Worm (Caenorhabditis elegans) whole organism, L2 larva: ENCODE data around the gene rpac-19.

Experiments used
- C34F6.9 ChIP-seq: fragments of 150-350 bp; optimal IDR thresholded peaks from 2 replicates; lab custom pipeline; 2014; ENCODE audit warnings: missing biosample characterization, missing genetic modification characterization
- F13H6.1 ChIP-seq: sonication (generic microtip); optimal IDR thresholded peaks from 2 replicates; lab custom pipeline; 2016; ENCODE audit warnings: missing genetic modification characterization, missing compliant biosample characterization
- R02D3.7 ChIP-seq: fragments of 150-350 bp; optimal IDR thresholded peaks from 2 replicates; lab custom pipeline; 2014; ENCODE audit warnings: missing biosample characterization, missing genetic modification characterization
- Y55F3AM.14 ChIP-seq: fragments of 200-800 bp; sonication (Bioruptor generic); optimal IDR thresholded peaks from 2 replicates; lab custom pipeline; 2018; ENCODE audit warnings: mild to moderate bottlenecking, missing genetic modification characterization, missing compliant biosample characterization
- ZK546.5 ChIP-seq: sonication (generic microtip); optimal IDR thresholded peaks from 2 replicates; lab custom pipeline; 2017; ENCODE audit warnings: missing biosample characterization, missing genetic modification characterization
- alr-1 ChIP-seq: fragments of 150-350 bp; optimal IDR thresholded peaks from 2 replicates; lab custom pipeline; 2014; ENCODE audit warnings: missing biosample characterization, missing genetic modification characterization
- aly-2 ChIP-seq: fragments of 150-350 bp; optimal IDR thresholded peaks from 2 replicates; lab custom pipeline; 2014; ENCODE audit warnings: missing biosample characterization, missing genetic modification characterization
- ama-1 ChIP-seq: fragments of 150-350 bp; optimal IDR thresholded peaks from 2 replicates; lab custom pipeline; 2018; ENCODE audit warnings: inconsistent platforms
- blmp-1 ChIP-seq: sonication (generic microtip); optimal IDR thresholded peaks from 2 replicates; lab custom pipeline; 2017; ENCODE audit warnings: missing genetic modification characterization, mild to moderate bottlenecking, missing compliant biosample characterization, antibody characterized with exemption, moderate library complexity; ENCODE audit not compliant: insufficient read depth
- ceh-16 ChIP-seq: fragments of 150-350 bp; optimal IDR thresholded peaks from 2 replicates; lab custom pipeline; 2014; ENCODE audit warnings: missing biosample characterization, missing genetic modification characterization
- ceh-82 ChIP-seq: fragments of 150-350 bp; optimal IDR thresholded peaks from 2 replicates; lab custom pipeline; 2014; ENCODE audit warnings: missing biosample characterization, missing genetic modification characterization
- crh-2 ChIP-seq: sonication (generic microtip); optimal IDR thresholded peaks from 2 replicates; lab custom pipeline; 2017; ENCODE audit warnings: missing biosample characterization, missing genetic modification characterization
- dmd-4 ChIP-seq: sonication (generic microtip); optimal IDR thresholded peaks from 2 replicates; lab custom pipeline; 2017; ENCODE audit warnings: missing biosample characterization, missing genetic modification characterization
- egl-27 ChIP-seq: sonication (generic microtip); optimal IDR thresholded peaks from 3 replicates; lab custom pipeline; 2017; ENCODE audit warnings: missing biosample characterization, missing genetic modification reagents, missing genetic modification characterization
- elt-1 ChIP-seq: fragments of 150-350 bp; optimal IDR thresholded peaks from 2 replicates; lab custom pipeline; 2014; ENCODE audit warnings: missing biosample characterization, missing genetic modification characterization
- fos-1 ChIP-seq: fragments of 150-350 bp; optimal IDR thresholded peaks from 2 replicates; lab custom pipeline; 2014; ENCODE audit warnings: missing biosample characterization, missing genetic modification characterization
- gmeb-1 ChIP-seq: fragments of 150-350 bp; optimal IDR thresholded peaks from 2 replicates; lab custom pipeline; 2014; ENCODE audit warnings: missing biosample characterization, missing genetic modification characterization
- lin-11 ChIP-seq: fragments of 150-350 bp; sonication (generic microtip); optimal IDR thresholded peaks from 2 replicates; lab custom pipeline; 2014; ENCODE audit warnings: missing biosample characterization, missing genetic modification characterization, inconsistent platforms, mixed read lengths
- lin-13 ChIP-seq: fragments of 150-350 bp; optimal IDR thresholded peaks from 2 replicates; lab custom pipeline; 2014; ENCODE audit warnings: missing biosample characterization, missing genetic modification reagents, missing genetic modification characterization
- lin-39 ChIP-seq: fragments of 150-350 bp; optimal IDR thresholded peaks from 2 replicates; lab custom pipeline; 2014; ENCODE audit warnings: missing biosample characterization, missing genetic modification reagents, missing genetic modification characterization
- lsy-2 ChIP-seq, 2 experiments: fragments of 150-350 bp in 1 of 2; sonication (generic microtip) in 1 of 2; optimal IDR thresholded peaks; 2 replicates each; lab custom pipeline; 2014 to 2017; ENCODE audit warnings: missing biosample characterization in 2 of 2, missing genetic modification characterization in 2 of 2
- mab-5 ChIP-seq: fragments of 150-350 bp; optimal IDR thresholded peaks from 2 replicates; lab custom pipeline; 2014; ENCODE audit warnings: missing biosample characterization, missing genetic modification characterization
- mbf-1 ChIP-seq: sonication (generic microtip); optimal IDR thresholded peaks from 2 replicates; lab custom pipeline; 2017; ENCODE audit warnings: missing biosample characterization, missing genetic modification characterization
- mdl-1 ChIP-seq, 2 experiments: fragments of 150-350 bp in 1 of 2; sonication (generic microtip) in 1 of 2; optimal IDR thresholded peaks; 2 replicates each; lab custom pipeline; 2017; ENCODE audit warnings: missing biosample characterization in 2 of 2, missing genetic modification characterization in 2 of 2
- nhr-10 ChIP-seq: sonication (generic microtip); optimal IDR thresholded peaks from 2 replicates; lab custom pipeline; 2017; ENCODE audit warnings: missing biosample characterization, missing genetic modification characterization
- nhr-11 ChIP-seq: fragments of 150-350 bp; optimal IDR thresholded peaks from 2 replicates; lab custom pipeline; 2014; ENCODE audit warnings: missing biosample characterization, missing genetic modification characterization
- nhr-12 ChIP-seq: fragments of 150-350 bp; optimal IDR thresholded peaks from 2 replicates; lab custom pipeline; 2014; ENCODE audit warnings: missing biosample characterization, missing genetic modification characterization
- nhr-129 ChIP-seq: fragments of 150-350 bp; optimal IDR thresholded peaks from 2 replicates; lab custom pipeline; 2014; ENCODE audit warnings: missing biosample characterization, missing genetic modification characterization
- nhr-21 ChIP-seq: fragments of 150-350 bp; optimal IDR thresholded peaks from 2 replicates; lab custom pipeline; 2014; ENCODE audit warnings: missing biosample characterization, missing genetic modification characterization
- nhr-23 ChIP-seq: fragments of 150-350 bp; optimal IDR thresholded peaks from 2 replicates; lab custom pipeline; 2014; ENCODE audit warnings: missing biosample characterization, missing genetic modification reagents, missing genetic modification characterization
- nhr-237 ChIP-seq: fragments of 150-350 bp; optimal IDR thresholded peaks from 2 replicates; lab custom pipeline; 2014; ENCODE audit warnings: missing biosample characterization, missing genetic modification characterization
- nhr-25 ChIP-seq: fragments of 150-350 bp; sonication (generic microtip); optimal IDR thresholded peaks from 3 replicates; lab custom pipeline; 2014; ENCODE audit warnings: missing biosample characterization, missing genetic modification characterization
- nhr-6 ChIP-seq: fragments of 150-350 bp; optimal IDR thresholded peaks from 2 replicates; lab custom pipeline; 2014; ENCODE audit warnings: missing biosample characterization, missing genetic modification characterization
- nhr-77 ChIP-seq: fragments of 150-350 bp; optimal IDR thresholded peaks from 2 replicates; lab custom pipeline; 2014; ENCODE audit warnings: missing biosample characterization, missing genetic modification characterization
- peb-1 ChIP-seq: fragments of 150-350 bp; optimal IDR thresholded peaks from 2 replicates; lab custom pipeline; 2014; ENCODE audit warnings: missing biosample characterization, missing genetic modification characterization
- sem-4 ChIP-seq: fragments of 150-350 bp; optimal IDR thresholded peaks from 2 replicates; lab custom pipeline; 2014; ENCODE audit warnings: missing biosample characterization, missing genetic modification reagents, missing genetic modification characterization
- skn-1 ChIP-seq: sonication (generic microtip); optimal IDR thresholded peaks from 2 replicates; lab custom pipeline; 2017; ENCODE audit warnings: missing biosample characterization, missing genetic modification characterization
- sma-3 ChIP-seq: sonication (generic microtip); optimal IDR thresholded peaks from 2 replicates; lab custom pipeline; 2016; ENCODE audit warnings: missing genetic modification reagents, missing genetic modification characterization, missing compliant biosample characterization
- sma-9 ChIP-seq, 2 experiments: fragments of 150-350 bp in 1 of 2; sonication (generic microtip) in 1 of 2; optimal IDR thresholded peaks; 2 replicates each; lab custom pipeline; 2014 to 2016; ENCODE audit warnings: missing genetic modification characterization in 2 of 2, mild to moderate bottlenecking in 1 of 2, missing biosample characterization in 1 of 2, missing compliant biosample characterization in 1 of 2, missing genetic modification reagents in 1 of 2, moderate library complexity in 1 of 2
- snpc-4 ChIP-seq: fragments of 150-350 bp; optimal IDR thresholded peaks from 2 replicates; lab custom pipeline; 2014; ENCODE audit warnings: missing biosample characterization, missing genetic modification characterization
- unc-39 ChIP-seq: fragments of 150-350 bp; optimal IDR thresholded peaks from 2 replicates; lab custom pipeline; 2014; ENCODE audit warnings: missing biosample characterization, missing genetic modification characterization
- unc-55 ChIP-seq: fragments of 150-350 bp; sonication (generic microtip); optimal IDR thresholded peaks from 3 replicates; lab custom pipeline; 2014; ENCODE audit warnings: missing biosample characterization, missing genetic modification reagents, missing genetic modification characterization
- unc-62 ChIP-seq: fragments of 150-350 bp; optimal IDR thresholded peaks from 2 replicates; lab custom pipeline; 2014; ENCODE audit warnings: missing biosample characterization, missing genetic modification reagents, missing genetic modification characterization
- zag-1 ChIP-seq: fragments of 150-350 bp; optimal IDR thresholded peaks from 2 replicates; lab custom pipeline; 2014; ENCODE audit warnings: missing biosample characterization, missing genetic modification characterization
- ztf-1 ChIP-seq: fragments of 200-800 bp; sonication (Bioruptor generic); conservative IDR thresholded peaks from 2 replicates; pipeline ENCODE4 v1.3.6; 2022; ENCODE audit warnings: missing genetic modification characterization, missing compliant biosample characterization
- ztf-11 ChIP-seq: sonication (generic microtip); optimal IDR thresholded peaks from 2 replicates; lab custom pipeline; 2017; ENCODE audit warnings: missing biosample characterization, missing genetic modification characterization
- ztf-4 ChIP-seq: fragments of 150-350 bp; optimal IDR thresholded peaks from 2 replicates; lab custom pipeline; 2014; ENCODE audit warnings: missing biosample characterization, missing genetic modification characterization

The rpac-19 gene

ce11 chrIII:9629855-9630254, at the start of gene rpac-19:
Gene rpac-19, minus strand, starts transcription at chrIII:9629885.
- TF ChIP-seq dmd-4 (tag; lab: Kevin White, UChicago) (no peak), nhr-129 (tag; lab: Kevin White, UChicago) (peak; percentile 35), Y55F3AM.14 (GFP tag; lab: Kevin White, UChicago) (peak; percentile 17), gmeb-1 (tag; lab: Kevin White, UChicago) (peak; percentile 80), lsy-2 (tag; optimal IDR thresholded peaks at IDR 0.05; lab: Kevin White, UChicago) (peak in 1 of 2 experiments; percentile 76), egl-27 (peak; percentile 6), nhr-21 (tag; lab: Kevin White, UChicago) (no peak), nhr-12 (tag; lab: Kevin White, UChicago) (no peak), aly-2 (tag; lab: Kevin White, UChicago) (no peak), lin-13 (GFP tag; lab: Kevin White, UChicago) (peak; percentile 72), sma-9 (GFP tag; optimal IDR thresholded peaks at IDR 0.05; lab: Kevin White, UChicago) (peak; percentile 69), sma-9 (tag; optimal IDR thresholded peaks at IDR 0.05; lab: Kevin White, UChicago) (no peak), skn-1 (peak; percentile 66), nhr-25 (tag; lab: Kevin White, UChicago) (peak; percentile 58), snpc-4 (tag; lab: Kevin White, UChicago) (no peak), crh-2 (tag; lab: Kevin White, UChicago) (peak; percentile 75), ztf-4 (tag; lab: Kevin White, UChicago) (peak; percentile 55), R02D3.7 (tag; lab: Kevin White, UChicago) (no peak), sem-4 (tag; lab: Kevin White, UChicago) (peak; percentile 77), blmp-1 (tag; lab: Kevin White, UChicago) (no peak), unc-39 (tag; lab: Kevin White, UChicago) (no peak), lin-39 (no peak), ceh-82 (no peak), nhr-10 (tag; lab: Kevin White, UChicago) (no peak), mdl-1 (tag; optimal IDR thresholded peaks at IDR 0.05; lab: Kevin White, UChicago) (no peak), ztf-11 (tag; lab: Kevin White, UChicago) (no peak), mbf-1 (no peak), unc-55 (peak; percentile 57), ama-1 (lab: Kevin White, UChicago) (peak; percentile 64), F13H6.1 (tag; lab: Kevin White, UChicago) (peak; percentile 72), nhr-23 (tag; lab: Kevin White, UChicago) (no peak), alr-1 (tag; lab: Kevin White, UChicago) (no peak), ztf-1 (no peak), fos-1 (tag; lab: Kevin White, UChicago) (peak; percentile 4), lin-11 (tag; lab: Kevin White, UChicago) (no peak), elt-1 (tag; lab: Kevin White, UChicago) (no peak), C34F6.9 (tag; lab: Kevin White, UChicago) (peak; percentile 63), ceh-16 (no peak), sma-3 (GFP tag; lab: Kevin White, UChicago) (peak; percentile 85), unc-62 (no peak), nhr-6 (tag; lab: Kevin White, UChicago) (no peak), nhr-237 (tag; lab: Kevin White, UChicago) (peak; percentile 19), mab-5 (no peak), ZK546.5 (tag; lab: Kevin White, UChicago) (no peak), nhr-77 (tag; lab: Kevin White, UChicago) (no peak)

- no peak for TF ChIP-seq lsy-2 (tag; optimal IDR thresholded peaks at IDR 0.05; lab: Kevin White, UChicago)
- no peak for TF ChIP-seq lin-11 (tag; lab: Kevin White, UChicago)
- no peak for TF ChIP-seq sma-3 (GFP tag; lab: Kevin White, UChicago)
- no peak for TF ChIP-seq ceh-82
- no peak for TF ChIP-seq nhr-77 (tag; lab: Kevin White, UChicago)
- no peak for TF ChIP-seq F13H6.1 (tag; lab: Kevin White, UChicago)
- no peak for TF ChIP-seq mbf-1
- TF ChIP-seq peb-1 (tag; lab: Kevin White, UChicago): no peak
- TF ChIP-seq mdl-1 (tag; optimal IDR thresholded peaks at IDR 0.05; lab: Kevin White, UChicago): no peak
- TF ChIP-seq dmd-4 (tag; lab: Kevin White, UChicago): no peak
- TF ChIP-seq unc-62: no peak
- no peak for TF ChIP-seq ama-1 (lab: Kevin White, UChicago)
- no peak for TF ChIP-seq zag-1 (tag; lab: Kevin White, UChicago)
- TF ChIP-seq nhr-11 (tag; lab: Kevin White, UChicago): no peak
Observed at ce11 chrIII:9678819-9679218, 49.1 kb upstream of the rpac-19 start, which contains the start of gene ugt-60. Gene ugt-60, minus strand, starts transcription at chrIII:9679051.
